Worm (Caenorhabditis elegans): ENCODE results near the gene rrc-1.
A peak's percentile ranks its signal among the peaks of the same experiment; 100 is the strongest.

Gene rrc-1

DNA sequence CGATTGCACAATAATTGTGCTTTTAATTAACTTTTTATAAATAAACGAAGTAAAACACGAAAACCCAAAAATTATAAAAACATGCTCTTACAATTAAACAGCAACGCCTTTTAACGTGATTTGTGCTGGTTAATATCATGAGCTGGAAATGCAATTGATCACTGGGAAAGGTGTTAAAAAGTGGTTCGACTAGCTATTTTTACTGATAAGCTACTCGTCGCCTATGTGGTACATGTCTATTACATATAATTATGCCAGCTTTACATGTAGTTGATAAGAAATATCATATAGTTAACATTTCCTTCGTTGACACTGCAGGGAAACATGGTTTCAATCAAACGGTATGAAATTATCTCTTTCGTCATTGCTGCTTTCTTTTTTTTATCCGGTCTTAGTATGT lies 27.0 kb upstream of the rrc-1 start, which contains the start of gene scav-5:
Gene scav-5, plus strand, starts transcription at position 297 of the 400 bp plus-strand sequence.
- TF ChIP-seq ceh-13 (GFP tag; optimal IDR thresholded peaks at IDR 0.05) (no peak), hmg-4 (GFP tag; optimal IDR thresholded peaks at IDR 0.05) (no peak), pes-1 (GFP tag; IDR thresholded peaks at IDR 0.05) (no peak), flt-1 (GFP tag; IDR thresholded peaks at IDR 0.05) (no peak), tbx-37 (GFP tag; conservative IDR thresholded peaks at IDR 0.05) (no peak), ama-1 (optimal IDR thresholded peaks at IDR 0.05) (no peak), tra-4 (tag; optimal IDR thresholded peaks at IDR 0.05) (no peak), ets-7 (tag; optimal IDR thresholded peaks at IDR 0.05) (no peak), scrt-1 (GFP tag; IDR thresholded peaks at IDR 0.05) (no peak), B0310.2 (tag; optimal IDR thresholded peaks at IDR 0.05) (no peak), hmbx-1 (tag; optimal IDR thresholded peaks at IDR 0.05) (no peak), tbx-11 (GFP tag; IDR thresholded peaks at IDR 0.05) (no peak), F13C5.2 (tag; optimal IDR thresholded peaks at IDR 0.05) (no peak), ceh-36 (tag; optimal IDR thresholded peaks at IDR 0.05) (no peak), aly-1 (tag; optimal IDR thresholded peaks at IDR 0.05) (no peak), hnd-1 (tag; optimal IDR thresholded peaks at IDR 0.05) (no peak), sea-1 (GFP tag; conservative IDR thresholded peaks at IDR 0.05) (no peak)

DNA sequence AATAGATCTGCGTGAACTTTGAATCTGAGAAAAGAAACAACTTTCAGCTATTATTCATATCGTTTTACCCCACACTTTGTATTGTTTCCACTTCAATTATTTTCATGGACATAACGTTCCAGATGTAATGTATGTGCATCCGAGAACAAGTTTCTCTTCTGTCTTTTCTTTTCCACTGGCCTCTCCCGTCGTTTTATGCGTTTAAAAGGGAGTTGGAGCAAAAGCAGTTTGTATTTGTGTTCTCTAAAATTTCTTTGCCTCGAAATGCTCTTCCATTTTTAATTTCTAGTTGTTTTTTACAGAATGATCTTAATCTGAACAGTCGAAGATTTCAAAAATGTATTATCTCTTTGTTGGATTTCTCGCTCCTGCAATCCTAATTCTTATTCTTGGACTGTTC lies 25.5 kb upstream of the rrc-1 start, which contains the start of gene R07B1.11:
Gene R07B1.11, plus strand, starts transcription at position 301 of the 400 bp plus-strand sequence.
- no peak for TF ChIP-seq tbx-37 (GFP tag; conservative IDR thresholded peaks at IDR 0.05)

DNA sequence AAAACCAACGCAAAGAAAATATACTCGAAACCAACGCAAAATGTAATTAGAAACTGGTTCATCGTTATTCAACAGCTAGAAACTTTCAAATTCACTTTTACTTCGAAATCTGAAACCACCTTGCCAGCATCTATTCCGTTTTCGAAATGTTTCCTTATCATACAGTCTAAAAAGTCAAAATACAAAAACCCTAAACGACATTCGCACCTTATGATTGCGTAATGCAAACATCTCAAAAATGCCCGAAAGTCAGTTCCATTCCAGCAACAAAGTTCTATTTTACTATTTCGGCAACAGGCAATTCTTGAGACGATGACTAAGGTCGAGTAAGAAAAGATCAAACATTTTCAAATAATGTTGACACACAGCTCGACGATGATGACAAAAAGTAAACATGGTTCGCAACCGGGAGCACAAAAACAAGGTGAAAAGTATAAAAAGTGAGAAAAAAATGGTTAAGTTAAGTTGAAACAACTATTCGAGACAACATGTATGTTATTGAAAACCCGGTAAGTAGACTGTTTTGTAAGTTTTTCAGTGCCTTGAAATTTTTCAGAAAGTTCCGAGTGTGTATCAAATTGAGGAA lies 20.8 kb upstream of the rrc-1 start, which contains the start of gene lec-7:
Gene lec-7, plus strand, starts transcription at position 297 of the 586 bp plus-strand sequence.
- TF ChIP-seq scrt-1 (GFP tag; IDR thresholded peaks at IDR 0.05) (no peak), tra-4 (tag; optimal IDR thresholded peaks at IDR 0.05) (no peak), sea-1 (GFP tag; conservative IDR thresholded peaks at IDR 0.05) (no peak), aly-1 (tag; optimal IDR thresholded peaks at IDR 0.05) (no peak), hmg-4 (GFP tag; optimal IDR thresholded peaks at IDR 0.05) (no peak), pes-1 (GFP tag; IDR thresholded peaks at IDR 0.05) (no peak), ets-7 (tag; optimal IDR thresholded peaks at IDR 0.05) (no peak)

DNA sequence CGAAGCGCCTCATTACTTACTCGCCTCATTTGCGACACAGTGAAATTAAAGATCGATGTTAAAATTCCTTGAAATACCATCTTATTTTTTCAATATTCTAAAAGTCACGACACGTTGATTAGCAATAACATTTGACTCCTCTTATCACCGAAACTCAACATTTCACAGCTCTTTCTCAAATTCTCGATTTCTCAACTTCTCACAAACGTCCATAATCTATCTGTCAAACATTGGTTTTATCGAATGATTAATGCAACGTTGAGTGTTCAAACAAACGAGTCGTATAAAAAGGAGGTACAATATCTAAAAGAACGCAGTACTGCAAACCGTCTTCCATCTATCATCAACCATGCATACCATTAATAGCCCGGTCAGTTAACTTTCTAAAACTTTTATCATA lies 19.2 kb upstream of the rrc-1 start, which contains the start of gene lec-8:
Gene lec-8, plus strand, starts transcription at position 314 of the 400 bp plus-strand sequence.
- no peak for TF ChIP-seq flt-1 (GFP tag; IDR thresholded peaks at IDR 0.05)
- TF ChIP-seq ceh-13 (GFP tag; optimal IDR thresholded peaks at IDR 0.05): no peak
- no peak for TF ChIP-seq tbx-11 (GFP tag; IDR thresholded peaks at IDR 0.05)
- TF ChIP-seq hmbx-1 (tag; optimal IDR thresholded peaks at IDR 0.05): no peak
- TF ChIP-seq B0310.2 (tag; optimal IDR thresholded peaks at IDR 0.05): no peak
- TF ChIP-seq sea-1 (GFP tag; conservative IDR thresholded peaks at IDR 0.05): no peak
- TF ChIP-seq tbx-37 (GFP tag; conservative IDR thresholded peaks at IDR 0.05): no peak
- TF ChIP-seq tra-4 (tag; optimal IDR thresholded peaks at IDR 0.05): no peak
- TF ChIP-seq pes-1 (GFP tag; IDR thresholded peaks at IDR 0.05): no peak
- no peak for TF ChIP-seq ets-7 (tag; optimal IDR thresholded peaks at IDR 0.05)
- TF ChIP-seq hnd-1 (tag; optimal IDR thresholded peaks at IDR 0.05): no peak
- no peak for TF ChIP-seq aly-1 (tag; optimal IDR thresholded peaks at IDR 0.05)
- no peak for TF ChIP-seq hmg-4 (GFP tag; optimal IDR thresholded peaks at IDR 0.05)
- TF ChIP-seq scrt-1 (GFP tag; IDR thresholded peaks at IDR 0.05): no peak
- TF ChIP-seq ama-1 (optimal IDR thresholded peaks at IDR 0.05): no peak

DNA sequence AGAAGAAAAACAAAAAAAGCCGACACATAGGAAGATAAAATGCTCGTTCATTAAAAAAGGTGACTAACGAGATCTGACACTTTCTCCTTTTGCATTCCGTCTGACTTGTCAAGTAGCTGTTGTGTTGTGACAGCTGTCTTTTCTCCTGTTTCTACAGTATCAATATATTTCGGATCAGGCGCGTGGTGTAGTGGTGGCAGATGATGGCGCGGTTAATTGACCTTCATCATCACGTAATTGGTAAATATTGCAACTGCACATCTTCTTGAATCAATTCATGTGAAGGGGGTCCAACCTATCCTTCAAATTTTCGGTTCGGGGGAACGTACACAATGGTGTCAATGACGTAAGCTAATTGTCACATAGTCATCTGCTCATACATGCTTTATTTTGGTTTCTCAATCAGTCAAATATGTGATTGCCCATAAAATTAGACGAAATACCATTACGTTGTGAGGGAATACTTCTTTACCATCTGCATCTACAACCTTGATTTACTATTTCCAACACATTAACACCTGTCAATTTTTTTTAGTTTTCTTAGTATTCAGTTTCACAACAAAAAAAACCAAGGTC lies 17.2 kb upstream of the rrc-1 start:
- no peak for TF ChIP-seq flt-1 (GFP tag; IDR thresholded peaks at IDR 0.05)
- no peak for TF ChIP-seq F13C5.2 (tag; optimal IDR thresholded peaks at IDR 0.05)
- TF ChIP-seq B0310.2 (tag; optimal IDR thresholded peaks at IDR 0.05): no peak
- TF ChIP-seq tbx-11 (GFP tag; IDR thresholded peaks at IDR 0.05): no peak
- TF ChIP-seq scrt-1 (GFP tag; IDR thresholded peaks at IDR 0.05): no peak
- no peak for TF ChIP-seq sea-1 (GFP tag; conservative IDR thresholded peaks at IDR 0.05)

DNA sequence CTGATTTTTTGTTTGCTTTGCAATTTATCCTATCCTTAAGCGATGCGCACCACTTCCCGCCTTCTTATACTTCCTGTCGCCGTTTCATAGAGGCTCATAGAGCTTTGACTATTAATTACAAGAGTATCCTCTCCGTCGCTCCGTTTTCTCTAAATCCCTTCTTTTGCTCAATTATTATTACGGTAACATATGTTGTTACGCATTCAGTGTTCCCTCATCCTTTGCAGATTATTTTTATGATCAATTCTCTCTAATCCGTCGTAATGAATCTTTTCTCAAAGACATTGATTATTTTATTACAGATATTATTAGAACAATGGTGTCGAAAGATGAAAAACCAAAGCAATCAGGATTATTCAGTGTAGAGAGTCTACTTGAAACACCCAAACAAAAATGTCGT lies 15.9 kb upstream of the rrc-1 start, which contains the start of gene vab-15:
Gene vab-15, plus strand, starts transcription at position 301 of the 400 bp plus-strand sequence.
- TF ChIP-seq pes-1 (GFP tag; IDR thresholded peaks at IDR 0.05) (no peak), ceh-36 (tag; optimal IDR thresholded peaks at IDR 0.05) (peak; percentile 34)

DNA sequence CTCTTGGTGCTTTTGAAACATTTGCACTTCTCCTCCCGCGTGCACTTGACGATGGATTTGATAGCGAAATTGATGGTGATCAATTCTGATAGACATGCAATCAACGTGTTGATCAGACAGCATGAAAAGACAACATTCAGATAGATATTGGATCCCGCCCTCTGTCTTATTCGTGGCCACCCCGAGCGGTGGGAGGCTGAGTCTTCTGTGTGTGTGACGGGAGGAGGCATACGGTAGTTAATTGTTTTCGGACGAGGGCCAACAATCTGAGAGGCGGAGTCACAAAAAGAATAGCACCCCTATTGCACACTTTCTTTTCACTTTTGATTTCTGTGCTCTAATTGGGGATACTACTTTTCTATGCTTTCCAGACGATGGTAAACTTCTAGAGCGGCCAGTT lies 14.8 kb upstream of the rrc-1 start:
- no peak for TF ChIP-seq aly-1 (tag; optimal IDR thresholded peaks at IDR 0.05)
- TF ChIP-seq scrt-1 (GFP tag; IDR thresholded peaks at IDR 0.05): no peak
- TF ChIP-seq hmbx-1 (tag; optimal IDR thresholded peaks at IDR 0.05): no peak
- no peak for TF ChIP-seq sea-1 (GFP tag; conservative IDR thresholded peaks at IDR 0.05)
- no peak for TF ChIP-seq pes-1 (GFP tag; IDR thresholded peaks at IDR 0.05)
- TF ChIP-seq hmg-4 (GFP tag; optimal IDR thresholded peaks at IDR 0.05): no peak
- no peak for TF ChIP-seq tbx-37 (GFP tag; conservative IDR thresholded peaks at IDR 0.05)
- TF ChIP-seq ets-7 (tag; optimal IDR thresholded peaks at IDR 0.05): no peak

DNA sequence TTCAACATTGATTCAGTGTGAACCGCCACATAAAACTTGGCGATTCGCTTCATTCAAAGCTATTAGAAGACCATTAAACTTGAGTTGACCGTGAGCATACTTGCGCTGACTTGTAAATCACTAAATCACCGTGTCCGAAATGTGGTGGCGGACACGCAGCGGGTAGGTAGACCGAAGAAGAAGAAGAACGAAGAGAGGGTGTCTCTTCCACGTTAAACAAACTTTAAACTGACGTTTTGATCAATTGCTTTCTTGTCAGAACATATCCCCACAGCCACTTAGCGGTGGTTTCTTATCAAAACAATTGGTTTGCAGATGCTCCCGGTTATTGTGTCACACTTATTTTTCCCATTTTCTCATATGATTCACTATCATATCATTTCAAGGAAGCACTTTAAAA lies 12.5 kb upstream of the rrc-1 start:
- no peak for TF ChIP-seq ama-1 (optimal IDR thresholded peaks at IDR 0.05)
- TF ChIP-seq pes-1 (GFP tag; IDR thresholded peaks at IDR 0.05): no peak
- no peak for TF ChIP-seq hmbx-1 (tag; optimal IDR thresholded peaks at IDR 0.05)
- TF ChIP-seq tbx-37 (GFP tag; conservative IDR thresholded peaks at IDR 0.05): no peak
- TF ChIP-seq flt-1 (GFP tag; IDR thresholded peaks at IDR 0.05): no peak
- TF ChIP-seq hnd-1 (tag; optimal IDR thresholded peaks at IDR 0.05): no peak
- no peak for TF ChIP-seq tbx-11 (GFP tag; IDR thresholded peaks at IDR 0.05)
- no peak for TF ChIP-seq scrt-1 (GFP tag; IDR thresholded peaks at IDR 0.05)
- TF ChIP-seq aly-1 (tag; optimal IDR thresholded peaks at IDR 0.05): no peak
- no peak for TF ChIP-seq ets-7 (tag; optimal IDR thresholded peaks at IDR 0.05)
